Fruit fly (Drosophila melanogaster): ENCODE measurements around the gene CG34279.

CG34279 gene

DNA sequence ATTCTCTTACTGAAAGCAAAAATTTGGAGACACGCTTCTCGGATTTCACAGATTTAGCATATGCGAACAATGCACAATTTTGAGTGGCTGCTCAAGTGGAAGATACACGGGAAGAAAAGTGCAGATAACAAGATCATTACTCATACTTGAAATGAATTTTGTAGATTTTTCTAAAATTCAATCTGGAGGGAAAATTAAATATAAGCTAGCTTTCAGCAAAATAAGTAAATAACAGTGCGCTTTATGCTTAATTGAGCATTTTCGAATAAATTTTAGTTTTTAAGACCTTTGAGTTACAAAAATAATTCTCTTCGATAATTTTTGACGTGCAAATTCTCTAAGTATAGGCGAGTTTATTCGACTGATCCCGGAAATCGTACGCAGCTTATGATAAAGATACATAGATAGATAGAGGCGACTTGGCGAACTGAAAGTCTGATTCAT, 2.4 kb downstream of the CG34279 start (continued):
- TF ChIP-seq CG9932 (GFP tag; IDR thresholded peaks at IDR 0.05) (no peak), Eip74EF (GFP tag; optimal IDR thresholded peaks at IDR 0.05) (peak in 1 of 2 experiments; percentile 81), CG6854 (GFP tag; optimal IDR thresholded peaks at IDR 0.05) (peak; percentile 17), CG1529 (GFP tag; optimal IDR thresholded peaks at IDR 0.05) (no peak), btn (GFP tag; optimal IDR thresholded peaks at IDR 0.05) (no peak), CG4424 (GFP tag; optimal IDR thresholded peaks at IDR 0.05) (peak; percentile 56), CG30403 (GFP tag; optimal IDR thresholded peaks at IDR 0.05) (peak; percentile 28), Abd-B (GFP tag; optimal IDR thresholded peaks at IDR 0.05) (peak; percentile 55), CG14710 (tag; optimal IDR thresholded peaks at IDR 0.05) (peak; percentile 53), ssp (GFP tag; IDR thresholded peaks at IDR 0.05) (no peak), CG1603 (tag; optimal IDR thresholded peaks at IDR 0.05) (peak; percentile 32), eve (GFP tag; optimal IDR thresholded peaks at IDR 0.05) (peak in 1 of 2 experiments; percentile 61), CG8478 (optimal IDR thresholded peaks at IDR 0.05) (no peak), E2f1 (GFP tag; IDR thresholded peaks at IDR 0.05) (peak; percentile 48; the same call in 1 of the 2 replicates), Fer3 (tag; optimal IDR thresholded peaks at IDR 0.05) (peak; percentile 58), tin (GFP tag; optimal IDR thresholded peaks at IDR 0.05) (peak; percentile 57), Asciz (GFP tag; optimal IDR thresholded peaks at IDR 0.05) (peak; percentile 38), disco-r (GFP tag; optimal IDR thresholded peaks at IDR 0.05) (no peak), CG9437 (GFP tag; optimal IDR thresholded peaks at IDR 0.05) (no peak), CG18011 (GFP tag; optimal IDR thresholded peaks at IDR 0.05) (no peak), CG30431 (GFP tag; optimal IDR thresholded peaks at IDR 0.05) (no peak), CG33213 (GFP tag; optimal IDR thresholded peaks at IDR 0.05) (no peak), pb (GFP tag; optimal IDR thresholded peaks at IDR 0.05) (peak; percentile 41), CG13624 (GFP tag; optimal IDR thresholded peaks at IDR 0.05) (peak; percentile 31), pros (GFP tag; optimal IDR thresholded peaks at IDR 0.05) (no peak), CrebB (tag; optimal IDR thresholded peaks at IDR 0.05) (no peak), caup (GFP tag; optimal IDR thresholded peaks at IDR 0.05; ENCODE audit: severe bottlenecking) (peak; percentile 4), org-1 (GFP tag; optimal IDR thresholded peaks at IDR 0.05) (no peak), D19A (tag; optimal IDR thresholded peaks at IDR 0.05) (peak; percentile 51), Doc3 (GFP tag; IDR thresholded peaks at IDR 0.05; ENCODE audit: partially characterized antibody) (no peak), CG4854 (GFP tag; optimal IDR thresholded peaks at IDR 0.05) (peak; percentile 34), CG3847 (GFP tag; IDR thresholded peaks at IDR 0.05) (no peak), fu2 (GFP tag; optimal IDR thresholded peaks at IDR 0.05) (no peak), lmd (GFP tag; IDR thresholded peaks at IDR 0.05) (0 out of 2 replicates have a peak, but pooled peaks have one; percentile 35), wek (GFP tag; optimal IDR thresholded peaks at IDR 0.05) (no peak), bbx (GFP tag; IDR thresholded peaks at IDR 0.05; ENCODE audit: partially characterized antibody) (no peak), D (optimal IDR thresholded peaks at IDR 0.05) (no peak), D (GFP tag; optimal IDR thresholded peaks at IDR 0.05) (peak; percentile 67), Hmr (GFP tag; optimal IDR thresholded peaks at IDR 0.05) (peak; percentile 22), CG10654 (GFP tag; optimal IDR thresholded peaks at IDR 0.05) (peak; percentile 48), nau (GFP tag; optimal IDR thresholded peaks at IDR 0.05) (peak; percentile 56)

DNA sequence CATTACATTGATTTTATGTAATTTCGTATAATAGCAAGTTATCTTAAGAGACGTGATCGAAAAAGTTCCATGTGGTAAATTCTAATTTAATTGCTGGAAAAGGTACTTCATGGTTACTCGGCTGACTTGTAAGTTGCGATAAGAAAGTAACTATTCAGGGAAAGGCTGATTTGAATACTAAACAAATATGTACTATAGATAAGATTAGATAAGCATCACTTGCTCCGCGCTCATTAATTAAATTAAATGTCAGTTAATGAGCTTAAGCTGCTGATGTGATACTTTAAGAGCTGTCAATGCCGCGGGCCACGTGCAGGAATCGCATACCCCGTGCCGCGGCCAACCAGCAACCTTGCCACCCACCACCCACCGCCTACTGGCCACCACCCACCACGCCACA, 3.0 kb downstream of the CG34279 start:
- TF ChIP-seq CG7745 (tag; optimal IDR thresholded peaks at IDR 0.05) (peak; percentile 65), ftz-f1 (GFP tag; optimal IDR thresholded peaks at IDR 0.05) (peak; percentile 5), fd64A (GFP tag; optimal IDR thresholded peaks at IDR 0.05) (peak; percentile 9), vvl (GFP tag; IDR thresholded peaks at IDR 0.05) (no peak), Asciz (GFP tag; optimal IDR thresholded peaks at IDR 0.05) (peak; percentile 30), exex (tag; optimal IDR thresholded peaks at IDR 0.05) (peak; percentile 60), Hey (tag; optimal IDR thresholded peaks at IDR 0.05) (peak; percentile 17), ATbp (GFP tag; optimal IDR thresholded peaks at IDR 0.05) (peak; percentile 11), scrt (GFP tag; optimal IDR thresholded peaks at IDR 0.05) (no peak)

Measured in whole organism, embryonic.